Fruit fly (Drosophila melanogaster): ENCODE results near the gene meep.

meep gene

DNA sequence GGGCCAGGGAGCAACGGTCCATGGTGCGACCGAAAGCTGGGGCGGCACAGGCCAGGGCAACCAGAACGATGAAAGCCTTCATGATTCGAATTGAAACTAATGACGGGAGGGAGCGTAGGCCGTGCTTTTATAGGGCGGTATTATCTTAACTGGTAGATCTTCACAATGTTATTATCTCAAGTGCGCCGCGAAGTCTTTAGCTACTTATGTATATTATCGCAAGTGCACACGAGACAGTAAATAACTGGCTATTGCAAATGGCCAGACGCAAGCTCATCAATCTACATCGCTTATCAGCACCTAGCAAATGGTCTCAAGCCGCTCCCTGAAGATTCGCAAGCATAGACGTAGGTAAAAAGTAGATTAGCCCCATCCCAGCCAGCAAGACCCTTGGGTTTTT, 8.3 kb upstream of the meep start, which contains the start of gene LysD:
Gene LysD, minus strand, starts transcription at position 101 of the 400 bp plus-strand sequence.
- no peak for TF ChIP-seq CTCF (optimal IDR thresholded peaks at IDR 0.05)
- TF ChIP-seq CG8478 (optimal IDR thresholded peaks at IDR 0.05): no peak

DNA sequence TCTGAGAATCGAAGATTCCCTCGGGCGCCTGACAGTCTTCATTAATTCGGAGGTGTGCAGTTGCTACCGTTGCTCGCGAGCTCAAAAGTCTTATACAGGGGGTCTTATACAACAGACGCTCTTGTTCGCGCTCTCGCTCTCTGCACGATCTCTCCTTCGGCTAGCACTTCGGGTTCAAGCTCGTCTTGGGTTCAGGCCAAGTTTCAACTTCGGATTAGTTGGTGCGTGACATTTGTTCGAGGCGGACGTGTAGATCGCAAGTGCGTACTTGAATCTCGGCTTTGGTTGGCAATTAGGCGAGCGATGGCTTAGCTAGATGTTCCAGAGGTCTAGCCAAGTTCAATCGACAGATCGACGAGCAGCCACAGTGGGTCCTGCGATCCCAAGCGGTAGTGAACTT, 5.4 kb upstream of the meep start:
- TF ChIP-seq CTCF (optimal IDR thresholded peaks at IDR 0.05) (no peak), CG8478 (optimal IDR thresholded peaks at IDR 0.05) (no peak)

DNA sequence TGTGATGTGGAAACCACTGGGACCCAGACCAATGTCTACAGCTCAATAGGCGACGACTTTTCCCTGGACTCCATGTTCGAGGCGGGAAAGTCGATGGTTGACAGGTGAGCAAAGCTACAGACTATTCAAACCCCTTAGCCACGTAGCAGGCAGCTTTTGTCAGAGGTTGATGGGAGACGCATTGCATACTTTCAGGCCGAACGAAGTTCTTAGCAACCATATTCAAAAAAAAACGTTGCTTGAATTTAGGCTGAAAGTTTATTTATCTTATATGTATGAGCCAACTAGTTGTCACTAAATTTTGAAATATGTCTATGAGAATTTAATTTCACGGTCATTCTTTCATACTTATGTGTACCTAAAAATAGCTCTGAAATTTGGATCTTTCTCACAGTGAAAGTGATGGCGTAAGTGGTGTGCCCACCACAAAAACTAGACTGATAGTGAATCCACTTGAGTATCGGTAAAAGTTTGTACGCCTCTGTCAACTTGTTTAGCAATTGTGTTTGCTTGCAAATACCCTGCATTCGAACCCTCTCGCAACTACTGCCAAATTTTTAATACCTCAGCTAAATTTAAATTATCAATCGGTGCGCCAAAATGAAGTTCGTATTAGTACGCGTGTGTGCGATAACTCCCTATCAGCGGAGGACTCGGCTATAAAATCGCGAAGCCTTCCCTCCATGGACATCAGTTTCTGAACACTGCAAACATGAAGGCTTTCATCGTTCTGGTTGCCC, 4.0 kb upstream of the meep start, which contains the start of gene LysB:
Gene LysB, plus strand, starts transcription at position 690 of the 740 bp plus-strand sequence.
- TF ChIP-seq CTCF (optimal IDR thresholded peaks at IDR 0.05) (peak in 1 of 2 experiments; percentile 36), CG8478 (optimal IDR thresholded peaks at IDR 0.05) (no peak)

DNA sequence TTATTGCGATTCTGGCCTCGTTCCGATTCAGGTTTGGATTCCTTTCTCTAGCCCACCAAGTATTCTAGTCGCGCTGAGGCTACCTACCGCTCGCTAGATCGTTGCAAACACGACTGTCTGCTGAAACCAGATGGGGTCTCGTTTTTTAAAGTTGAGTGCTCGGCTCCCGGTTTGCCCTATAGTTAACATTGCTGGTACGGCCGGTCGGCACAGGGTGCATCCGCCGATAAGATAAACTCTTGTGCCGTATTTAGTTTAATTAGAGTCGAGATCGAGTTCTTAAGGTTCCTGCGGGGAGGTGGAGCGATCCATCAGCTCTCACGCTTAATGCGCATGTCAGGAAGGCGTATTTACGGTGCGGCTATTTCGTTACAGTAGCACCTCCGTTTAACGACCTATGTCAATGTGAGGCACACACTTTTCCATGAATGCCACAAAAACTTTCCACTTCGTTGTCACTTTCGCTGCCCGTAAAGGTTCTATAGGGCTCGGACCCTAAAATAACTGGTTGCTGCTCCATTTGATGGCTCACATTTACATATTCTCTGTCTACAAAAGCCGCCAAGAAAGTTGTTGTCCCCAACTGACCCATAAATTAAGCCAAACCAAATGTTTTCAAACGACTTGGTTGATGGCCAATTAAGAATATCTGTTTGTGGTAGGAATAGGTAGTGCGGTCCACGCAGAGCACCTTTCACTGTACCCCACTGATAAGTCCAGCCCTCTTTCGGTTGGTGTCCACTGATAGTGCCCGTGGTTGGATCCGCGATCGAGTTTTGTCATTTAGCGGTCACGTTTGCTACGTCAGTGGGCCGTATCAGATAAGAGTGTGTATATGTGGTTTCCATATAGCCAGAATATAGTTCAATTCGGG, 2.1 kb upstream of the meep start, which contains the start of gene CG9119:
Gene CG9119, minus strand, starts transcription at position 122 of the 874 bp plus-strand sequence.
- TF ChIP-seq CTCF (optimal IDR thresholded peaks at IDR 0.05): no peak
- no peak for TF ChIP-seq CG8478 (optimal IDR thresholded peaks at IDR 0.05)

DNA sequence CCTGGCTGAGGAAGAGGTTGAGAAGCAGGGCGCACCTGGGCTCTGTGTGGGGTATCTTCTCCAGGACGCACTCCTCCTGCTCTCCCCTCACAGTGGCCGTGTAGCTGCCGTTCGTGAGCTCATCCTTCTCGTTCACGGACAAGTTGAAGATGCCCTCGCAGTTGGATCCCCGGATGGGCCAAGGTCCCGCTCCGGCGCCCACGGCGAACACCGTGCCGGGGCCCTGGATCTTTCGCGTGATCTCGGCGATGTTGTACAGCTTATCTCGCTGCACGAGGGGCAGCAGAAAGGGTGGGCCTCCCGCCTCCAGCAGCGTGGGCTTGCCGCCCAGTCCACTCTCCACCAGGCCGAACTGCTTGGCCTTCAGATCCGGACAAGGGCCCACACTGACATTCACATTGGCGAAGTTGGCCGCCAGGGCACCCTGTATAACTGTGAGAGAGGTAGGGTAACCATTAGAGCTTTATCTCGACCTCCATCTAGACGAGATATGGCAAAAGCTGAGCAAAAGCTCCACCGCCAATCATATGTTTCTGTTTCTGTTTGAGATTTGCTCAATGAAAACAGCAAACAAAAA, 1.1 kb upstream of the meep start:
- no peak for TF ChIP-seq CG8478 (optimal IDR thresholded peaks at IDR 0.05)
- TF ChIP-seq CTCF (optimal IDR thresholded peaks at IDR 0.05): no peak

DNA sequence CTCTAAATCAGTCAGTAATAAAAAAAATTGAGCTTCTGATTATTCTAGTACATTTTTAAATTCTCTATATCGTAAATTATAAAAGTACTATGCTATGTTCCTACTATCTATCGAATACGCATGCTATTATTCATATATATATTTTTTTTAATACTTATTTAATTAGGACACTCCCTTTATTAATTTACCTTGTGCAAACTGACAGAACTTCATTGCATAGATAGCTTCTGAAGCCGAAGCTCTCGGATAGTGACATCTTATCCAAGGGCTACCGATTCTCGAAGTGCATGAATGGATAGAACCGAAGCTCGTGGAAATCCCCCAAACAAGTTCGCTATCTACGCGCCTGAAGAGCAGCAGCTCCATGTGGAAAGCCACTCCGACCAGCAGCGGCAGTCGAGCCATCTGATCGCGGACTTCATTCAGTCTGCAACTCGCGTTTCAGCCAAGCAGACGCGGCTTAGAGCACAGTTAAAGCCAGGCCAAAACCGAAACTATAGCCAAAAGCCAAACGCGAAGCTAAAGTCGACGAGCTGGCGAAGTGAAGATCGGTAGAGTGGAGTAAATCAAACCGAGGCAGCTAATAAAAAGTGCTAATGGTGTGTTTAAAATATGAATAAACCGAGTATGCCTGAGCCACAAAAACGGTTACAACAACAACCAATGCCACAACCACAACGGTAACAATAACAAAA, 2.3 kb downstream of the meep start, which contains the start of gene mwh:
Gene mwh, plus strand, starts transcription at position 430 of the 695 bp plus-strand sequence.
- TF ChIP-seq CTCF (optimal IDR thresholded peaks at IDR 0.05): no peak
- TF ChIP-seq CG8478 (optimal IDR thresholded peaks at IDR 0.05): no peak

DNA sequence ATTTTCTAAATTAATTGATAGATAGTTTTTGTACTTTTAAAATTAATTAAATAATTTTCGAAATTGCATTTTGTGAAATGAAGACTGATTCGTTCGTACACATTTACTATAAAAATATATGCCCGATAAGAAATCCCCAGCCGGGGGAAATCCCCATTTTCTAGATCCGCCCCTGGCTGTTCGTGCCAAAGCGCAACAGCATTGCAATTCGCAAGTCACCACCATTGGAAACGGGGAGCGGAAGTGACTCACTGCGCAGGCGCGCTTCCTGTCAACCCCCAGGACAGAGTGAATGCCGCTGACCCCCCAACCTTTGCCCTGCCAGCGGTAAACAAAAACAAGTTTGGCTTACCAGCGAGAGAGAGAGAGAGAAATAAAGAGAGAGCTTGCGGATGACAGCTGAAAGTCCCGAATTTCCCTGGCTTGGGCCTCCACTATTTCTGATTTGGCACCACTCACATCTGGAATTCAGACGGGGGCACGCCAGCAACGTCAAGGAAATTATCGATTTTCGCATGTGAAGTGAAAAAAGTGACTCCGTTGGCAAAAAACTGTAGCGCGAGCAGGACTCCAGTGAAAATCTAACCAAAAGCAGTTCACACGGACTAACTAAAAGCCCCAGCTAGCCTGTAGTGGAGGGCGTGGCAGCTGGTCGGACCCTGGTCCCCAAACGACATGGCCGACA, 6.8 kb downstream of the meep start, which contains the start of gene Aplip1:
Gene Aplip1, plus strand, starts transcription at position 450 of the 685 bp plus-strand sequence.
- TF ChIP-seq CTCF (optimal IDR thresholded peaks at IDR 0.05) (no peak), CG8478 (optimal IDR thresholded peaks at IDR 0.05) (no peak)

DNA sequence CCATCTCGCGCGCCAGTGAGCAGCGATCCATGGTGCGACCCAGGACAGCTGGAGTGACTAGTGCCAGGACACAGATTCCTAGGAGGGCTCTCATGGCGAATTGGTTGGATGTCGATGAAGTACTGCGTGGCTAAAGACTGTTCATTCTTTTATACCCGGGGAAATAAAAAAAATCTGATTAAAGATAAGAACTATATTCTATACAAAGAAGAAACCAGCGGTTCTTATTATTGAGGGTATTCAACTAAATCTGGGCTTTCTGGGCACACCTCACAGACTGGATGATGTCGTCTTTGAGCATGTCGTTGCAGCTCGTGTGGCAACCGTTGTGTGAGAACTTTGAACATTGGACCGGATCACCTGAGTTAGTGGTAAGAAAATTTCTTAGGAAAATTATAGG, 7.6 kb downstream of the meep start, which contains the start of gene LysX:
Gene LysX, minus strand, starts transcription at position 101 of the 400 bp plus-strand sequence.
- TF ChIP-seq CG8478 (optimal IDR thresholded peaks at IDR 0.05) (no peak), CTCF (optimal IDR thresholded peaks at IDR 0.05) (no peak)

DNA sequence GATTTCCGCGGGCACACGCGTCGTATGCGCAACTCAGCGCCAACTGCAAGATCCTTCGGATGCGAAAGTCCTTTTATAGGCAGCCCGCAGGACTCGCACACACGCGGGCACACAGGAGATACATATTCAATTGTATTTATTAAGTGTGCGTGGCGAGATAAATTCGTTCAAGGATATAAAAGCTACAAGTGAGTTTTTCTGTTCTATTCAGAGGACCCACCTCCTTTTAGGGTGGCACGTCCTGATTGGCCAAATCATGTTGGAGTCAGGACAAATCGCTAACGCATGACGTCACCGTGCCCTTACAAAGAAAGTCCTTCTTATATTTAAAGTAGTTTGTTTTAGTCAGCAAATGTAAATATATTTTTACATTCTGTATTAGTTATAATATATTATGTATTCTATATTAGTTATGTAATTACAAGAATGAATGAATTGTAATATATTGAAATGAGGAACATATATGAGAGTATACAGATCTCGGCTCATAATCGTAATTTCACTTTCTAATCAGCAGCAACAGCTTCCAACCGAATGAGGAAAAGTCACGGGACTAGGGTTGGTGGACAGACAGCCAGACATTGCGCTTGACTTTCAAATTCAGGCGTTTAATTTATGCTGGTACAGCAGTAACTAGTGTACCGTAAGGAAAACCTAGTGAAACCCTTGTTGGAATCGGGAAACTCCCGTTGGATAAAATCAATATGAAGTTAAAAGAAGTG, 9.6 kb downstream of the meep start, which contains the start of gene Trhn:
Gene Trhn, minus strand, starts transcription at position 51 of the 722 bp plus-strand sequence.
- TF ChIP-seq CTCF (optimal IDR thresholded peaks at IDR 0.05): no peak

DNA sequence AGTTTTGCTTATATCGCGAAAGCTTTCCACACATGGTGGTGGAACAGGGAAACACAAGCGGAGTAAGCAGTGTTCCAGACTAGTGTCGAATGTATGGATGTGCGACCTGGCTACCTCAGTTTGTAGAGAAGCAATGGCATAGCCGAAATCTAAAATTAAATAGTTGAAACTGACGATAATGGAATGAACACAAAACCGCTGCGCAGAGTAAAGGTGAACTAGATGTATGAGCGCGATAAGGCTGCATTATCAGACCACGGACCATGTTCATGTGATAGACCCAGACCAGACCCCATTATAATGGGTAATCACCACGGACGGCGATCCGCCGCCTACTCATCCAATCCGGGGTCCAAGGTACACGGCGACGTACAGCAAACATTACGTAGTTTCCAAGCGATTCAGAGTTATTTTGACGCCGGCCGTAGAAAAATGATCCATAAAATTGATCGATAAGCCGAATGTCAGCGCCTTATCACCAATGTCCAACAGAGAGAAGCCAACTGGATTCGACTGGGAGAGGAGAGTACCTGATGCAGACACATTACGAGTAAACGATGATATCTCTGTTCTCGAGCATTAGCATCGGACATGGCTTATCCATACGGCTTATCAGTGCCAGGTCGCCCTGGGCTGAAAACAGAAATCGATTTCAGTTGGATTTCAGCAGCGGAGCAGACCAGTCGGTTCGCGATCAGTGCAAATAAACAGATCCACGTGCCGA, 13.7 kb downstream of the meep start, which contains the start of gene CG13912:
Gene CG13912, plus strand, starts transcription at position 653 of the 724 bp plus-strand sequence.
- TF ChIP-seq CG8478 (optimal IDR thresholded peaks at IDR 0.05) (no peak), CTCF (optimal IDR thresholded peaks at IDR 0.05) (peak; percentile 49 to 53)

DNA sequence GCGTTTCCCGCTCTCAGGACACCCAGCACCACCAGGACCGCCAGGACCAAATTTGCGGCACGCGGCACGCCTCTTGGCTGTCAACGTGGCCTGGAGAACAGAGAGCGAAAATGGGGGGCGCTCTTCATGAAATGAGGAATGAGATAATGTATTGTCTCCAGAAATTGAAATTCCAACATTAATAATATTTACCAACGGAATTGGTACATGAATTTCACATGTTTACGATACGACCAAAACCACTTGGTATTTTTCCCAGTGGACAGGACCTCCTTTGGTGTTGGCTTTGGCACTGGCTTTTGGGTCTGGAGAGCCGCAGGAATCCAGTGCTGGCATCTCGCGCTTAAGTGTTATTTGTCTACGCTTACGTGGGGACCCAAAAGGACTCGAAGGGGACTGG, 19.4 kb downstream of the meep start:
- no peak for TF ChIP-seq CG8478 (optimal IDR thresholded peaks at IDR 0.05)
- no peak for TF ChIP-seq CTCF (optimal IDR thresholded peaks at IDR 0.05)

DNA sequence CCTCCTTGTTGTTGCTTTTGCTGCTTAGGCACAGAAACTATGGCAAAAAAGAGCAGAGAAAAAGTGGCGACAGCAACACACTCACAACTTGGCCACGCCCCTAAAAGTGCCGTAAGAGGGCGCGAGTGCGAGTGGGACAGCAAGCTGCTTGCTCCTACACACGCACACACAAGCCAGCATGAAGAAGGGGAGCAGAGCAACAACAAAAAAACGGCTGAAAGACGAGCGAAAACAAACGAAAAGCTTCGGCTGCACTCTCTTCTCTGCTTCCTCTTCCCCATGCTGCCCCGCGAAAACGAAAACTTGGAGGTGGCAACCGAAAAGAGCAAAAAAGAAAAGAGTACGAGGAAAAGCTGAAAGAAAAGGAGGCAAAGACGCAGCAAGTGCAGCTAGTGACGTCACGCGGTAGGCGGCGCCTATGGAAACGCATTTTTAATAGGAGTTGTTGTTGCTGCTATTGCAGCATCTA, 24.7 kb downstream of the meep start:
- TF ChIP-seq CTCF (optimal IDR thresholded peaks at IDR 0.05) (no peak), CG8478 (optimal IDR thresholded peaks at IDR 0.05) (peak; percentile 79)

Measured in S2 (cell line).